Fruit fly (Drosophila melanogaster): ENCODE results near the gene UQCR-C2.

DNA sequence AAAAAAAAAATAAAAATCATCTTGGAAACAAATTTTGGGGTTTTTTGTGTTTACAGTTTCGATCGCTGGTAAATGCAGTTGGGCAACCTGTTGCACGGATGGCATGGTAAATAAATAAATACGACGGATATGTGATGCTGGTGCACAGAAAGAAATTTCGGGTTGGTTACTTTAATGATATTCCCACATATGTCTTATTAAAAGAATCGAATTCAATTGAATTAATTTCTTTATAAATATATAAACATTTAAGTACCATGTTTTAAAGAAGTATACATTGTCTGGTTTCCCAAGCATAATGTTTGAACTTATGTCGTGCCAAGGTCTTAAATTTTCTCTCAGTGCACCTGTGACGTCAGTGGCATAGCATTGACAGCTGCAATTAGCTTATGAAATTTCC, 16.4 kb upstream of the UQCR-C2 start:
- TF ChIP-seq usp (GFP tag; optimal IDR thresholded peaks at IDR 0.05): no peak
- no peak for TF ChIP-seq CG32264 (GFP tag; optimal IDR thresholded peaks at IDR 0.05)
- TF ChIP-seq psq (GFP tag; optimal IDR thresholded peaks at IDR 0.05): no peak
- TF ChIP-seq HLH106 (tag; optimal IDR thresholded peaks at IDR 0.05): no peak
- TF ChIP-seq fru (GFP tag; optimal IDR thresholded peaks at IDR 0.05): no peak
- TF ChIP-seq h (GFP tag; optimal IDR thresholded peaks at IDR 0.05): no peak
- no peak for TF ChIP-seq Hnf4 (GFP tag; optimal IDR thresholded peaks at IDR 0.05)
- TF ChIP-seq lola (GFP tag; optimal IDR thresholded peaks at IDR 0.05): no peak
- TF ChIP-seq Abd-B (GFP tag; optimal IDR thresholded peaks at IDR 0.05): no peak
- no peak for TF ChIP-seq sage (GFP tag; optimal IDR thresholded peaks at IDR 0.05)
- no peak for TF ChIP-seq Myc (optimal IDR thresholded peaks at IDR 0.05)
- no peak for TF ChIP-seq CG9705 (GFP tag; optimal IDR thresholded peaks at IDR 0.05)
- TF ChIP-seq br (GFP tag; optimal IDR thresholded peaks at IDR 0.05): no peak

All from whole organism, wandering third instar larva.